Worm (Caenorhabditis elegans) whole organism, late embryonic: ENCODE results near the gene twk-35.

Source experiments
- K09A11.1 ChIP-seq: sonication (generic microtip); optimal IDR thresholded peaks from 2 replicates; lab custom pipeline; 2017; ENCODE audit warnings: antibody characterized with exemption, mild to moderate bottlenecking, missing genetic modification characterization, missing compliant biosample characterization; ENCODE audit not compliant: insufficient read depth
- dmd-4 ChIP-seq: sonication (generic microtip); optimal IDR thresholded peaks from 2 replicates; lab custom pipeline; 2016; ENCODE audit warnings: borderline replicate concordance, missing genetic modification characterization, missing compliant biosample characterization
- nfya-1 ChIP-seq: sonication (generic microtip); optimal IDR thresholded peaks from 2 replicates; lab custom pipeline; 2017; ENCODE audit warnings: missing genetic modification characterization, mild to moderate bottlenecking, missing compliant biosample characterization, antibody characterized with exemption, moderate library complexity
- pag-3 ChIP-seq: sonication (generic microtip); optimal IDR thresholded peaks from 2 replicates; lab custom pipeline; 2016; ENCODE audit warnings: missing compliant biosample characterization, missing genetic modification characterization, borderline replicate concordance
- ref-2 ChIP-seq: sonication (generic microtip); optimal IDR thresholded peaks from 2 replicates; lab custom pipeline; 2016; ENCODE audit warnings: missing genetic modification characterization, missing compliant biosample characterization
- zip-5 ChIP-seq: sonication (generic microtip); optimal IDR thresholded peaks from 2 replicates; lab custom pipeline; 2016; ENCODE audit warnings: missing genetic modification characterization, missing compliant biosample characterization

DNA sequence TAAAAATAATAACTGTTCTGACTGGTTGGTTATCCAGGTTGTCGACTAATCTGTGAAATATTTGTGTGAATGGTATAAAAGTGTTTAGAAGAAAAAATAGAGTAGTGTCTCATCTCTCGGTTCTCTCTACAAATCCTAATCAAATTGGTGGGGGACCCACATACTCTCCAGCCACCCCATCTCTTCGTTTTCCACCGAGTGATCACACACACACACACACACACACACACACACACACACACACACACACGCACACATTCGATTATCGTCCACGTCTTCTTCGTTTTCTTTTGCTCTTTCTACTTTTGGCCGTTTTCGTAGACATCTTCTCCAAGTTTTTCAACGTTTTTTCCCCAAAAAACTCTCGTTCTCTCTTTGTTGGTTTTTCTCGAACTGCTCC lies 10.4 kb downstream of the twk-35 start:
- TF ChIP-seq zip-5 (tag; lab: Kevin White, UChicago) (no peak), pag-3 (tag; lab: Kevin White, UChicago) (no peak), ref-2 (no peak), dmd-4 (tag; lab: Kevin White, UChicago) (no peak), K09A11.1 (no peak), nfya-1 (tag; lab: Kevin White, UChicago) (no peak)
